Fruit fly (Drosophila melanogaster) whole organism, adult: ENCODE measurements around the gene colt.

Experiments used
- CG1620 ChIP-seq: fragments of 200-800 bp; sonication (Bioruptor generic); optimal IDR thresholded peaks from 2 replicates; lab custom pipeline; 2016; ENCODE audit warnings: missing biosample characterization, missing genetic modification characterization
- CG33017 ChIP-seq: fragments of 200-800 bp; sonication (Bioruptor generic); optimal IDR thresholded peaks from 2 replicates; lab custom pipeline; 2018; ENCODE audit warnings: missing biosample characterization, mild to moderate bottlenecking, missing genetic modification characterization, moderate library complexity
- CG7101 ChIP-seq: fragments of 200-800 bp; sonication (Bioruptor generic); optimal IDR thresholded peaks from 2 replicates; lab custom pipeline; 2018; ENCODE audit warnings: missing biosample characterization, mild to moderate bottlenecking, missing genetic modification characterization, moderate library complexity
- Hr96 ChIP-seq: fragments of 200-800 bp; sonication (Bioruptor generic); optimal IDR thresholded peaks from 2 replicates; lab custom pipeline; 2016; ENCODE audit warnings: missing biosample characterization, missing genetic modification characterization
- Mnt ChIP-seq: fragments of 200-800 bp; sonication (Bioruptor generic); optimal IDR thresholded peaks from 2 replicates; lab custom pipeline; 2016; ENCODE audit warnings: missing biosample characterization, mild to moderate bottlenecking, missing genetic modification characterization
- cic ChIP-seq: fragments of 200-800 bp; sonication (Bioruptor generic); optimal IDR thresholded peaks from 2 replicates; lab custom pipeline; 2017; ENCODE audit warnings: missing biosample characterization, mild to moderate bottlenecking, missing genetic modification characterization, moderate library complexity
- kay ChIP-seq: fragments of 200-800 bp; sonication (Bioruptor generic); peaks from one replicate; lab custom pipeline; 2016; ENCODE audit warnings: missing biosample characterization, missing genetic modification characterization, borderline replicate concordance

DNA sequence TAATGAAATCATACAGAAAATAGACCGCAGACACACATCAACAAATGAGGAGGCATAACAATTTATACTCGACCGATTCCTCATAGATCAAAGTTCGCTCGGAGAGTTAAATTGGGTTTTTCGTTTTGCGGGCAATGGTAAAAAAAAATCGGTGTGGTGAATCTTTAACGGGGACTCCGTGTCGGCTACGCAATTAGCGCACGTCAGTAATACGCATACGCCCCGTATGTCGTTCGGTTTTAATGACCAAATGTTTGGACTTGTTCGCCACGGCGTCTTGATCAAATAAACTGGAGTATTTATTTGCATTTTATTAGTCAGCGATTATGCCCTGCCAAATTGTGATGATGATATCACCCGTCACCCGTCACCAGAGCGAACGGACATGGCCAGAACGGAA, 39.1 kb downstream of the colt start:
- TF ChIP-seq CG7101 (tag; lab: Kevin White, UChicago) (no peak), cic (GFP tag; lab: Kevin White, UChicago) (no peak), kay (peak; percentile 73), Hr96 (GFP tag; lab: Kevin White, UChicago) (no peak), CG33017 (tag; lab: Kevin White, UChicago) (no peak), Mnt (GFP tag; lab: Kevin White, UChicago) (no peak), CG1620 (GFP tag; lab: Kevin White, UChicago) (no peak)
